Fruit fly (Drosophila melanogaster): ENCODE data around the gene Polr3A.

DNA sequence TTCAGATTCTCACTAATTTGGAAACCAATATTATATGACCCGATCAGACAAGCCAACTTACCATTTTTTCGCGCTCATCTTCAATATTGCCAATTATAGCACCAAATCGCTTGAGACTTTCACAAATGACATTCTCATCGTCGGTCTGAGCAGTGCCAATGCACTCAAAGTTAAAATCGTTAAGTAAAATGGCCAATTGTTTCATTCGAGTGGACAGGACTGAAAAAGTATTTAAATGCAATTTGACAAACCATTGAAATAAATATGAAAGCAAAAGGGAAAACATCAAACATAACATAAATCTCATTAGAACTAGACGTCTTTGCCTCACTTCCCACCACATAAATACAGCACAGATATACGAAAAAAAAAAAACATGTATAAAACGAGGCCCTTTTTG lies 6.7 kb upstream of the Polr3A start, which contains the start of gene CG8260:
- TF ChIP-seq ttk (optimal IDR thresholded peaks at IDR 0.05) (no peak), h (optimal IDR thresholded peaks at IDR 0.05) (no peak), insv (optimal IDR thresholded peaks at IDR 0.05) (no peak), Myc (optimal IDR thresholded peaks at IDR 0.05) (no peak), psq (optimal IDR thresholded peaks at IDR 0.05) (no peak)

Measured in Kc167 (cell line).